Worm (Caenorhabditis elegans) whole organism, L4/young adult: ENCODE results near the gene adm-4.

ENCODE experiments used
- W03F9.2 ChIP-seq: fragments of 150-350 bp; optimal IDR thresholded peaks from 2 replicates; lab custom pipeline; 2014; ENCODE audit warnings: missing biosample characterization, missing genetic modification characterization
- dao-5 ChIP-seq: sonication (generic microtip); optimal IDR thresholded peaks from 2 replicates; lab custom pipeline; 2016; ENCODE audit warnings: missing genotype, missing genetic modification characterization, moderate library complexity, missing compliant biosample characterization
- him-1 ChIP-seq: sonication (generic microtip); optimal IDR thresholded peaks from 2 replicates; lab custom pipeline; 2016; ENCODE audit warnings: missing genotype, missing genetic modification reagents, missing genetic modification characterization, missing compliant biosample characterization

DNA sequence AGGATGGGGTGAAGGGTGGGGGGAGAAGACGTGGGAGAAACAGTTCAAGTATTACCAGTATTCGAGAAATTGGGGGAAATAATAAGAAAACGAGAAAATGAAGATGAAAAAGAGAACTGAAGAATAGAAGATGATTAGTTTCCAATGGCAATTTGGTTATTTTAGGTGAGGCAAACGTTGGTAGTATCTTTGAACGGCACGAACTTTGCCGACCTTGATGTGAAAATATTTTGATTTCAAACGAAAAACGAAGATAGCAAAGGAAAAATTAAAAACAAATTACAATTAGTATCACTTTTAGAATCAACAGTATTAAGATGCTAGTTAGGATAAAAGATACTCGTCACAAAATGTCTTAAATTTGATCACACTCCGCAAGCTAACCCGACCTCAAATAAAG lies 36.0 kb upstream of the adm-4 start, which contains the start of gene sul-3:
- TF ChIP-seq W03F9.2 (no peak), him-1 (tag; lab: Kevin White, UChicago) (no peak), dao-5 (no peak)
